Worm (Caenorhabditis elegans): ENCODE measurements around the gene lron-4.

- TF ChIP-seq lin-38 (GFP tag; IDR thresholded peaks at IDR 0.05) (peak; percentile 83), dve-1 (tag; optimal IDR thresholded peaks at IDR 0.05; ENCODE audit: insufficient read depth) (peak; percentile 73), D1046.2 (GFP tag; IDR thresholded peaks at IDR 0.05) (peak; percentile 88), set-16 (GFP tag; IDR thresholded peaks at IDR 0.05) (no peak)
Measured at ce11 chrII:8075324-8075810, 36.6 kb downstream of the lron-4 start, which contains the start of gene K02C4.2.
